Worm (Caenorhabditis elegans): ENCODE measurements around the gene nspd-5.

Gene nspd-5

ce11 chrII:4888527-4889487, 28.6 kb upstream of the nspd-5 start, which contains the start of gene pgm-1 (continued):
- TF ChIP-seq ceh-88 (GFP tag; IDR thresholded peaks at IDR 0.05) = no peak
- peak in 1 of 6 experiments; percentile 46 for TF ChIP-seq elt-3 (tag; optimal IDR thresholded peaks at IDR 0.05)
- TF ChIP-seq pqm-1 (tag; optimal IDR thresholded peaks at IDR 0.05) = no peak
- no peak for TF ChIP-seq mdl-1 (tag; optimal IDR thresholded peaks at IDR 0.05)
- TF ChIP-seq nhr-84 (tag; optimal IDR thresholded peaks at IDR 0.05) = no peak
- no peak for TF ChIP-seq lin-15B (tag; optimal IDR thresholded peaks at IDR 0.05)
- TF ChIP-seq C16A3.4 (tag; optimal IDR thresholded peaks at IDR 0.05) = peak; percentile 7
- no peak for TF ChIP-seq ceh-90 (tag; optimal IDR thresholded peaks at IDR 0.05)
- peak; percentile 7 to 51 for TF ChIP-seq lsy-2 (tag; optimal IDR thresholded peaks at IDR 0.05)
- TF ChIP-seq mep-1 (tag; optimal IDR thresholded peaks at IDR 0.05) = peak; percentile 27
- TF ChIP-seq aha-1 (tag; optimal IDR thresholded peaks at IDR 0.05) = no peak
- no peak for TF ChIP-seq efl-3 (GFP tag; optimal IDR thresholded peaks at IDR 0.05)
- no peak for TF ChIP-seq ama-1 (optimal IDR thresholded peaks at IDR 0.05)
- no peak for TF ChIP-seq nhr-90 (tag; optimal IDR thresholded peaks at IDR 0.05; ENCODE audit: poor library complexity)
- no peak for TF ChIP-seq snpc-4 (tag; optimal IDR thresholded peaks at IDR 0.05)
- TF ChIP-seq unc-86 (tag; optimal IDR thresholded peaks at IDR 0.05) = no peak
- TF ChIP-seq lin-14 (GFP tag; optimal IDR thresholded peaks at IDR 0.05) = peak; percentile 90
- no peak for TF ChIP-seq isw-1 (GFP tag; IDR thresholded peaks at IDR 0.05)
- no peak for TF ChIP-seq fkh-10 (GFP tag; optimal IDR thresholded peaks at IDR 0.05)
- no peak for TF ChIP-seq ceh-8 (GFP tag; optimal IDR thresholded peaks at IDR 0.05)
- TF ChIP-seq efl-1 (optimal IDR thresholded peaks at IDR 0.05) = peak; percentile 26 to 35
- no peak for TF ChIP-seq efl-1 (GFP tag; optimal IDR thresholded peaks at IDR 0.05 in 1 of 2)
- TF ChIP-seq unc-30 (tag; optimal IDR thresholded peaks at IDR 0.05) = no peak
- TF ChIP-seq dpl-1 (GFP tag; optimal IDR thresholded peaks at IDR 0.05) = peak in 2 of 3 experiments; percentile 16 to 38
- no peak for TF ChIP-seq ztf-11 (tag; optimal IDR thresholded peaks at IDR 0.05)
- no peak for TF ChIP-seq fkh-4 (tag; optimal IDR thresholded peaks at IDR 0.05; ENCODE audit: borderline replicate concordance)
- peak; percentile 6 for TF ChIP-seq nhr-85 (tag)
- no peak for TF ChIP-seq lir-3 (tag; optimal IDR thresholded peaks at IDR 0.05; ENCODE audit: poor library complexity)
- TF ChIP-seq unc-130 (tag; optimal IDR thresholded peaks at IDR 0.05) = peak; percentile 14
- TF ChIP-seq pag-3 (tag; optimal IDR thresholded peaks at IDR 0.05; ENCODE audit: borderline replicate concordance, insufficient read depth) = peak; percentile 41
- TF ChIP-seq nhr-71 (tag; optimal IDR thresholded peaks at IDR 0.05) = peak; percentile 70
- no peak for TF ChIP-seq lin-13 (GFP tag; optimal IDR thresholded peaks at IDR 0.05)
- TF ChIP-seq jun-1 (tag; optimal IDR thresholded peaks at IDR 0.05) = no peak
- TF ChIP-seq Y116A8C.19 (tag; optimal IDR thresholded peaks at IDR 0.05; ENCODE audit: borderline replicate concordance) = no peak
- peak; percentile 7 for TF ChIP-seq swsn-7 (tag; optimal IDR thresholded peaks at IDR 0.05)
- no peak for TF ChIP-seq xbp-1 (tag; optimal IDR thresholded peaks at IDR 0.05)

DNA sequence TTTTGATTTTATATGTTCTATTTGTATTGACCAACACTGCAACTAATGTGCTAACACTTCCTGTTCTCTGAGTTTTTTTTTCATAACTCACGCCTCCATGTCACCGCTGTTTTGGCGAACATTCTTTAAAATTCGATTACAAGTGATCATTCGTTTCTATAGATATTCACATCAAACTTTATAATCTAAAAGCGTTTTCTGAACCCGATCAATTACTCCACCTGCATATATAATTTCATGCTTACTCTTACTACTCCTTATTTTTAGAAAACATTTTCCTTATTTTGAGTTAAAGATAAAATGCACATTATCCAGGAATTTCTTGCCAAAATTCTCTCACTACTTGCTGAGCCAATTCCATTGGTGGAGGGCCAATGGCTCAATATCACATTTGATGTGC, 25.8 kb upstream of the nspd-5 start, which contains the start of gene R05F9.7:
Gene R05F9.7, plus strand, starts transcription at position 301 of the 400 bp plus-strand sequence.
- TF ChIP-seq pqm-1 (tag; optimal IDR thresholded peaks at IDR 0.05) (no peak), efl-3 (GFP tag; optimal IDR thresholded peaks at IDR 0.05) (no peak), sup-37 (GFP tag; optimal IDR thresholded peaks at IDR 0.05) (no peak), nhr-85 (tag) (no peak), pag-3 (tag; optimal IDR thresholded peaks at IDR 0.05; ENCODE audit: borderline replicate concordance, insufficient read depth) (no peak), hlh-17 (GFP tag; optimal IDR thresholded peaks at IDR 0.05; ENCODE audit: borderline replicate concordance) (no peak), fkh-10 (GFP tag; optimal IDR thresholded peaks at IDR 0.05) (no peak), nhr-71 (tag; optimal IDR thresholded peaks at IDR 0.05) (no peak), sox-4 (tag; optimal IDR thresholded peaks at IDR 0.05) (no peak), lin-35 (GFP tag; optimal IDR thresholded peaks at IDR 0.05) (no peak)

Data from whole organism, L1 larva.